Worm (Caenorhabditis elegans) whole organism, L2 larva: Measurements from ENCODE around the gene C05A9.2.

Experiments used
- ama-1 ChIP-seq: fragments of 150-350 bp; optimal IDR thresholded peaks from 2 replicates; lab custom pipeline; 2018; ENCODE audit warnings: inconsistent platforms
- nhr-25 ChIP-seq: fragments of 150-350 bp; sonication (generic microtip); optimal IDR thresholded peaks from 3 replicates; lab custom pipeline; 2014; ENCODE audit warnings: missing biosample characterization, missing genetic modification characterization
- unc-55 ChIP-seq: fragments of 150-350 bp; sonication (generic microtip); optimal IDR thresholded peaks from 3 replicates; lab custom pipeline; 2014; ENCODE audit warnings: missing biosample characterization, missing genetic modification reagents, missing genetic modification characterization
- ztf-4 ChIP-seq: fragments of 150-350 bp; optimal IDR thresholded peaks from 2 replicates; lab custom pipeline; 2014; ENCODE audit warnings: missing biosample characterization, missing genetic modification characterization

DNA sequence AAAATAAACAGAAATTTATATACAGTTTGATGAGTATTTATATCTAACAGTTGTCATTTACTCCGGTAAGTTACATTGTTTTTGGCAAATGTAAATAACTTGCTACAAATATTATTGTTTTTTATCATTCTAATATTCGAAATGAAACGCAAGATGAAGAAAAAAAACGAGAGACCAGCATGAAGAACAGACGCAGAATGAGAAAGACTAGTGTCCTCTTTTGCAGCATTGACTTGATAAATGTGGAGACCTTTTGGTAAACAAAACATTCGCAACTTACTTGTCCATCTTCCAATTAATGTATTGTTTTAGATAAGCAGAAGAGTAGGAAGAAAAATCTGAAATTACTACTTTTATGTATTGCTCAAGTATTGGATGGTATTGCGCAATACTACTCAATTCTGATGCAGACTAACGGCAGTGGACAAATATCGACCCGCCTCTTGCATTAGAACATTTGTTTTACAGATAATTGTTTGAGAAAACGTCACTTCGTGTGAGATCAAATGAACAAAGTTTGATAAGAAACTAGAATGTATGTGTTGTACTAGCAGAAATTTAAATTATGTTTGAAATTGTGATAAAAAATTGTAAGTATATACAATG is 32.8 kb upstream of the C05A9.2 start, which contains the start of gene pgp-6:
- no peak for TF ChIP-seq nhr-25 (tag; lab: Kevin White, UChicago)
- TF ChIP-seq ama-1 (lab: Kevin White, UChicago), result no peak
- TF ChIP-seq ztf-4 (tag; lab: Kevin White, UChicago), result no peak
- no peak for TF ChIP-seq unc-55 (GFP tag; lab: Kevin White, UChicago)
